Worm (Caenorhabditis elegans): ENCODE data around the gene stip-1.

The stip-1 gene

ce11 chrII:10300954-10301353 is 48.9 kb downstream of the stip-1 start, which contains the start of gene mdt-22 (continued):
- TF ChIP-seq ceh-82 (tag; optimal IDR thresholded peaks at IDR 0.05), result peak; percentile 79 to 88 (median 87)
- TF ChIP-seq egl-13 (tag; optimal IDR thresholded peaks at IDR 0.05), result peak; percentile 66
- TF ChIP-seq efl-3 (GFP tag; optimal IDR thresholded peaks at IDR 0.05), result peak; percentile 21
- peak; percentile 68 for TF ChIP-seq vab-15 (tag; optimal IDR thresholded peaks at IDR 0.05)

ce11 chrII:10300082-10300749 is 49.6 kb downstream of the stip-1 start, which contains the start of gene nep-26:
Gene nep-26, minus strand, starts transcription at chrII:10300132.
- no peak for TF ChIP-seq ceh-88 (GFP tag; IDR thresholded peaks at IDR 0.05)
- TF ChIP-seq nhr-85 (tag), result no peak
- no peak for TF ChIP-seq nhr-28 (tag; optimal IDR thresholded peaks at IDR 0.05)
- no peak for TF ChIP-seq fkh-8 (tag; optimal IDR thresholded peaks at IDR 0.05)
- TF ChIP-seq sptf-1 (tag; optimal IDR thresholded peaks at IDR 0.05), result no peak
- no peak for TF ChIP-seq grh-1 (GFP tag; IDR thresholded peaks at IDR 0.05)
- no peak for TF ChIP-seq ces-1 (GFP tag; optimal IDR thresholded peaks at IDR 0.05)
- TF ChIP-seq lin-39 (tag; optimal IDR thresholded peaks at IDR 0.05), result peak; percentile 80
- TF ChIP-seq irx-1 (tag; optimal IDR thresholded peaks at IDR 0.05), result no peak
- no peak for TF ChIP-seq nhr-84 (tag; optimal IDR thresholded peaks at IDR 0.05)
- TF ChIP-seq C04F5.9 (tag; optimal IDR thresholded peaks at IDR 0.05), result no peak
- no peak for TF ChIP-seq pqm-1 (tag; optimal IDR thresholded peaks at IDR 0.05)
- no peak for TF ChIP-seq hlh-4 (tag; optimal IDR thresholded peaks at IDR 0.05)
- peak; percentile 77 for TF ChIP-seq ztf-4 (tag; optimal IDR thresholded peaks at IDR 0.05)
- peak; percentile 41 for TF ChIP-seq tbx-2 (tag; optimal IDR thresholded peaks at IDR 0.05)
- TF ChIP-seq unc-62 (GFP tag; optimal IDR thresholded peaks at IDR 0.05), result no peak
- TF ChIP-seq nhr-71 (tag; optimal IDR thresholded peaks at IDR 0.05), result peak; percentile 90
- no peak for TF ChIP-seq mab-9 (GFP tag; IDR thresholded peaks at IDR 0.05)
- TF ChIP-seq xbp-1 (tag; optimal IDR thresholded peaks at IDR 0.05), result peak; percentile 52
- TF ChIP-seq nhr-19 (GFP tag; conservative IDR thresholded peaks at IDR 0.05), result peak; percentile 78
- TF ChIP-seq elt-2 (tag; optimal IDR thresholded peaks at IDR 0.05), result no peak
- no peak for TF ChIP-seq hpl-2 (GFP tag; optimal IDR thresholded peaks at IDR 0.05)
- TF ChIP-seq mep-1 (tag; optimal IDR thresholded peaks at IDR 0.05), result no peak
- TF ChIP-seq ets-5 (GFP tag; IDR thresholded peaks at IDR 0.05), result no peak
- TF ChIP-seq mdl-1 (tag; optimal IDR thresholded peaks at IDR 0.05), result peak in 1 of 2 experiments; percentile 63
- TF ChIP-seq nhr-90 (tag; optimal IDR thresholded peaks at IDR 0.05; ENCODE audit: poor library complexity), result no peak
- peak; percentile 6 for TF ChIP-seq nhr-11 (tag; optimal IDR thresholded peaks at IDR 0.05)
- TF ChIP-seq tlp-1 (tag; optimal IDR thresholded peaks at IDR 0.05), result no peak
- TF ChIP-seq dsc-1 (tag; optimal IDR thresholded peaks at IDR 0.05), result peak; percentile 71
- TF ChIP-seq snpc-4 (tag; optimal IDR thresholded peaks at IDR 0.05), result no peak
- TF ChIP-seq unc-30 (tag; optimal IDR thresholded peaks at IDR 0.05), result no peak
- peak; percentile 37 for TF ChIP-seq swsn-7 (tag; optimal IDR thresholded peaks at IDR 0.05)
- TF ChIP-seq ceh-82 (tag; optimal IDR thresholded peaks at IDR 0.05), result no peak
- TF ChIP-seq sup-37 (GFP tag; optimal IDR thresholded peaks at IDR 0.05), result no peak
- TF ChIP-seq efl-1 (optimal IDR thresholded peaks at IDR 0.05), result peak in 1 of 2 experiments; percentile 39
- TF ChIP-seq efl-1 (GFP tag; optimal IDR thresholded peaks at IDR 0.05 in 1 of 2), result no peak
- TF ChIP-seq lin-35 (GFP tag; optimal IDR thresholded peaks at IDR 0.05), result peak in 1 of 2 experiments; percentile 9
- TF ChIP-seq nhr-237 (tag; optimal IDR thresholded peaks at IDR 0.05), result no peak
- no peak for TF ChIP-seq zag-1 (tag; optimal IDR thresholded peaks at IDR 0.05)
- TF ChIP-seq fkh-4 (tag; optimal IDR thresholded peaks at IDR 0.05; ENCODE audit: borderline replicate concordance), result no peak
- TF ChIP-seq egl-27 (tag; optimal IDR thresholded peaks at IDR 0.05), result no peak
- TF ChIP-seq nhr-76 (tag; optimal IDR thresholded peaks at IDR 0.05), result no peak
- no peak for TF ChIP-seq Y116A8C.19 (tag; optimal IDR thresholded peaks at IDR 0.05; ENCODE audit: borderline replicate concordance)
- TF ChIP-seq lin-14 (GFP tag; optimal IDR thresholded peaks at IDR 0.05), result peak; percentile 81
- peak; percentile 66 for TF ChIP-seq nhr-20 (tag; optimal IDR thresholded peaks at IDR 0.05)
- TF ChIP-seq ceh-63 (GFP tag; optimal IDR thresholded peaks at IDR 0.05), result no peak
- peak in 1 of 3 experiments; percentile 11 for TF ChIP-seq dpl-1 (GFP tag; optimal IDR thresholded peaks at IDR 0.05)
- TF ChIP-seq jun-1 (tag; optimal IDR thresholded peaks at IDR 0.05), result no peak
